Worm (Caenorhabditis elegans) whole organism, young adult: Measurements from ENCODE around the gene Y55B1AR.2.

ENCODE experiments used
- B0261.1 ChIP-seq: sonication (generic microtip); optimal IDR thresholded peaks from 2 replicates; lab custom pipeline; 2016; ENCODE audit warnings: mild to moderate bottlenecking, missing genetic modification characterization, moderate library complexity, missing compliant biosample characterization
- F22D6.2 ChIP-seq: sonication (generic microtip); optimal IDR thresholded peaks from 2 replicates; lab custom pipeline; 2016; ENCODE audit warnings: mild to moderate bottlenecking, missing genetic modification characterization, missing compliant biosample characterization
- F57C9.4 ChIP-seq: sonication (generic microtip); optimal IDR thresholded peaks from 2 replicates; lab custom pipeline; 2017; ENCODE audit warnings: mild to moderate bottlenecking, missing genetic modification characterization, missing compliant biosample characterization
- Y53F4B.3 ChIP-seq: fragments of 200-800 bp; sonication (Bioruptor generic); IDR thresholded peaks from 2 replicates; pipeline ENCODE4 v1.3.6; 2022; ENCODE audit warnings: missing genetic modification reagents, missing genetic modification characterization, missing compliant biosample characterization
- Y53G8AR.9 ChIP-seq: fragments of 200-800 bp; sonication (Bioruptor generic); conservative IDR thresholded peaks from 2 replicates; pipeline ENCODE4 v1.3.6; 2022; ENCODE audit warnings: missing genetic modification reagents, missing genetic modification characterization, missing compliant biosample characterization
- Y67H2A.10 ChIP-seq: fragments of 200-800 bp; sonication (Bioruptor generic); conservative IDR thresholded peaks from 2 replicates; pipeline ENCODE4 v1.3.6; 2022; ENCODE audit warnings: missing genetic modification reagents, missing genetic modification characterization, missing compliant biosample characterization
- Y95B8A.8 ChIP-seq: fragments of 200-800 bp; sonication (Bioruptor generic); IDR thresholded peaks from 2 replicates; pipeline ENCODE4 v1.3.6; 2022; ENCODE audit warnings: missing genetic modification reagents, missing genetic modification characterization, missing compliant biosample characterization
- ama-1 ChIP-seq, 3 experiments: fragments of 150-350 bp in 1 of 3; sonication (generic microtip) in 2 of 3; optimal IDR thresholded peaks; 2 replicates each; lab custom pipeline; 2014 to 2018; ENCODE audit warnings: missing biosample characterization in 2 of 3, missing genetic modification characterization in 2 of 3, missing genetic modification reagents in 2 of 3
- aptf-2 ChIP-seq: fragments of 200-800 bp; sonication (Bioruptor generic); conservative IDR thresholded peaks from 2 replicates; pipeline ENCODE4 v1.3.6; 2022; ENCODE audit warnings: missing genetic modification reagents, missing genetic modification characterization, missing compliant biosample characterization
- athp-1 ChIP-seq: sonication (generic microtip); optimal IDR thresholded peaks from 2 replicates; lab custom pipeline; 2017; ENCODE audit warnings: mild to moderate bottlenecking, missing genetic modification characterization, missing compliant biosample characterization
- attf-5 ChIP-seq: fragments of 200-800 bp; sonication (Bioruptor generic); optimal IDR thresholded peaks from 2 replicates; lab custom pipeline; 2018; ENCODE audit warnings: mild to moderate bottlenecking, missing genetic modification characterization, missing compliant biosample characterization
- bed-2 ChIP-seq: fragments of 200-800 bp; sonication (Bioruptor generic); IDR thresholded peaks from 2 replicates; pipeline ENCODE4 v1.3.6; 2022; ENCODE audit warnings: missing genetic modification reagents, missing genetic modification characterization, missing compliant biosample characterization
- cebp-1 ChIP-seq, 2 experiments: fragments of 200-800 bp in 1 of 2; sonication (Bioruptor generic) in 1 of 2; sonication (generic microtip) in 1 of 2; IDR thresholded peaks in 1 of 2; optimal IDR thresholded peaks in 1 of 2; 2 replicates each; pipeline versions ENCODE4 v1.3.6 to Lab custom; 2017 to 2022; ENCODE audit warnings: missing compliant biosample characterization in 2 of 2, missing genetic modification characterization in 2 of 2, mild to moderate bottlenecking in 1 of 2, missing genetic modification reagents in 1 of 2, moderate library complexity in 1 of 2
- ceh-27 ChIP-seq: fragments of 200-800 bp; sonication (Bioruptor generic); optimal IDR thresholded peaks from 2 replicates; lab custom pipeline; 2018; ENCODE audit warnings: mild to moderate bottlenecking, missing genetic modification characterization, moderate library complexity, missing compliant biosample characterization
- chd-7 ChIP-seq: sonication (generic microtip); optimal IDR thresholded peaks from 2 replicates; lab custom pipeline; 2016; ENCODE audit warnings: mild to moderate bottlenecking, missing genetic modification characterization, moderate library complexity, missing compliant biosample characterization
- dpl-1 ChIP-seq: fragments of 150-350 bp; optimal IDR thresholded peaks from 2 replicates; lab custom pipeline; 2014; ENCODE audit warnings: missing biosample characterization, missing genetic modification reagents, missing genetic modification characterization
- efl-1 ChIP-seq: fragments of 150-350 bp; optimal IDR thresholded peaks from 2 replicates; lab custom pipeline; 2014; ENCODE audit warnings: missing biosample characterization, missing genetic modification reagents, missing genetic modification characterization
- egrh-3 ChIP-seq: fragments of 200-800 bp; sonication (Bioruptor generic); IDR thresholded peaks from 2 replicates; pipeline ENCODE4 v1.3.6; 2022; ENCODE audit warnings: missing genetic modification reagents, missing genetic modification characterization, missing compliant biosample characterization
- hlh-12 ChIP-seq: sonication (generic microtip); optimal IDR thresholded peaks from 2 replicates; lab custom pipeline; 2016; ENCODE audit warnings: missing genetic modification characterization, missing compliant biosample characterization
- hmg-1.2 ChIP-seq: fragments of 200-800 bp; sonication (Bioruptor generic); IDR thresholded peaks from 2 replicates; pipeline ENCODE4 v1.3.6; 2022; ENCODE audit warnings: missing genetic modification reagents, missing genetic modification characterization, missing compliant biosample characterization
- lag-1 ChIP-seq: fragments of 200-800 bp; sonication (Bioruptor generic); IDR thresholded peaks from 2 replicates; pipeline ENCODE4 v1.3.6; 2022; ENCODE audit warnings: missing genetic modification reagents, missing genetic modification characterization, missing compliant biosample characterization
- let-526 ChIP-seq: fragments of 200-800 bp; sonication (Bioruptor generic); IDR thresholded peaks from 2 replicates; pipeline ENCODE4 v1.3.6; 2022; ENCODE audit warnings: missing genetic modification reagents, missing genetic modification characterization, missing compliant biosample characterization
- lin-40 ChIP-seq: sonication (generic microtip); optimal IDR thresholded peaks from 2 replicates; lab custom pipeline; 2016; ENCODE audit warnings: missing genetic modification characterization, mild to moderate bottlenecking, missing compliant biosample characterization, missing genotype, missing genetic modification reagents
- lir-1 ChIP-seq: fragments of 200-800 bp; sonication (Bioruptor generic); conservative IDR thresholded peaks from 2 replicates; pipeline ENCODE4 v1.3.6; 2022; ENCODE audit warnings: missing genetic modification reagents, missing genetic modification characterization, missing compliant biosample characterization
- madf-8 ChIP-seq: fragments of 200-800 bp; sonication (Bioruptor generic); conservative IDR thresholded peaks from 2 replicates; pipeline ENCODE4 v1.3.6; 2022; ENCODE audit warnings: missing genetic modification reagents, missing genetic modification characterization, missing compliant biosample characterization
- nfya-2 ChIP-seq: fragments of 200-800 bp; sonication (Bioruptor generic); IDR thresholded peaks from 2 replicates; pipeline ENCODE4 v1.3.6; 2022; ENCODE audit warnings: missing genetic modification reagents, missing genetic modification characterization, missing compliant biosample characterization
- nfyb-1 ChIP-seq: fragments of 200-800 bp; sonication (Bioruptor generic); IDR thresholded peaks from 2 replicates; pipeline ENCODE4 v1.3.6; 2022; ENCODE audit warnings: missing genetic modification reagents, missing genetic modification characterization, missing compliant biosample characterization
- nhr-120 ChIP-seq: fragments of 200-800 bp; sonication (Bioruptor generic); IDR thresholded peaks from 2 replicates; pipeline ENCODE4 v1.3.6; 2022; ENCODE audit warnings: missing genetic modification characterization, missing compliant biosample characterization
- pbrm-1 ChIP-seq: fragments of 200-800 bp; sonication (Bioruptor generic); IDR thresholded peaks from 2 replicates; pipeline ENCODE4 v1.3.6; 2022; ENCODE audit warnings: missing genetic modification reagents, missing genetic modification characterization, missing compliant biosample characterization
- pha-4 ChIP-seq: fragments of 150-350 bp; sonication (generic microtip); optimal IDR thresholded peaks from 2 replicates; lab custom pipeline; 2014; ENCODE audit warnings: missing biosample characterization, missing genetic modification reagents, missing genetic modification characterization
- rcor-1 ChIP-seq: fragments of 200-800 bp; sonication (Bioruptor generic); IDR thresholded peaks from 2 replicates; pipeline ENCODE4 v1.3.6; 2022; ENCODE audit warnings: missing genetic modification reagents, missing genetic modification characterization, missing compliant biosample characterization
- repo-1 ChIP-seq: sonication (generic microtip); optimal IDR thresholded peaks from 2 replicates; lab custom pipeline; 2017; ENCODE audit warnings: mild to moderate bottlenecking, missing genetic modification characterization, missing compliant biosample characterization
- rpc-1 ChIP-seq, 2 experiments: fragments of 150-350 bp in 1 of 2; sonication (generic microtip) in 1 of 2; optimal IDR thresholded peaks; 2 replicates each; lab custom pipeline; 2014 to 2018; ENCODE audit warnings: missing biosample characterization in 1 of 2, missing genetic modification characterization in 1 of 2, missing genetic modification reagents in 1 of 2, missing genotype in 1 of 2
- unc-62 ChIP-seq: fragments of 150-350 bp; optimal IDR thresholded peaks from 2 replicates; lab custom pipeline; 2014; ENCODE audit warnings: missing biosample characterization, missing genetic modification reagents, missing genetic modification characterization
- xnd-1 ChIP-seq: sonication (generic microtip); optimal IDR thresholded peaks from 2 replicates; lab custom pipeline; 2016; ENCODE audit warnings: missing genotype, missing genetic modification reagents, missing genetic modification characterization, missing compliant biosample characterization
- zfh-2 ChIP-seq: fragments of 200-800 bp; sonication (Bioruptor generic); conservative IDR thresholded peaks from 2 replicates; pipeline ENCODE4 v1.3.6; 2022; ENCODE audit warnings: missing genetic modification reagents, missing genetic modification characterization, missing compliant biosample characterization
- zim-3 ChIP-seq: sonication (generic microtip); optimal IDR thresholded peaks from 2 replicates; lab custom pipeline; 2017; ENCODE audit warnings: mild to moderate bottlenecking, missing genetic modification characterization, moderate library complexity, missing compliant biosample characterization
- ztf-28 ChIP-seq: fragments of 200-800 bp; sonication (Bioruptor generic); IDR thresholded peaks from 2 replicates; pipeline ENCODE4 v1.3.6; 2022; ENCODE audit warnings: missing genetic modification reagents, missing genetic modification characterization, missing compliant biosample characterization

Y55B1AR.2 gene

DNA sequence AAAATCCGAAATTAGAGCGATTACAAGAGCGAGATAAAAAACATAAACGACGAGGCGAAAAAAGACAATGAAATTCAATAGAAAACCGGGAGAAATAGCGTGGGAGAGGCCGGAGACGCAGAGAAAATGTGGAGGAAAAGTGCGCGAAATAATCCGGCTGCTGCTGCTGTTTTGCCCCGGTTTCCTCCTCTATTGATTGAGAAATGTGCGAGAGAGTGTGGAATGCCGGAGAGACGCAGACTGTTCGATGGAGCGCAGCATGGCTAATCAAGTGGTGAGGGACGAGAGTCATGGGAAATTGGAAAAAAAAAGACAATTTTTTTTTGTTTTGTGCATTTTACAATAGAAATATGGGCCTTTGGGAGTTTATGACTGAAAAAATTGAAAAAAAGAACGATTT is 419 bp downstream of the Y55B1AR.2 start (continued):
- TF ChIP-seq Y67H2A.10 (GFP tag; lab: Robert Waterston, UW): no peak
- peak; percentile 35 for TF ChIP-seq ceh-27 (GFP tag; lab: Kevin White, UChicago)
- TF ChIP-seq nfya-2 (GFP tag; lab: Robert Waterston, UW): no peak
- no peak for TF ChIP-seq B0261.1 (tag; lab: Kevin White, UChicago)
- TF ChIP-seq let-526 (GFP tag; lab: Robert Waterston, UW): no peak
- TF ChIP-seq zfh-2 (GFP tag; lab: Robert Waterston, UW): peak; percentile 93
- TF ChIP-seq cebp-1 (GFP tag; IDR thresholded peaks at IDR 0.05; lab: Robert Waterston, UW): no peak
- peak; percentile 60 for TF ChIP-seq cebp-1 (tag; optimal IDR thresholded peaks at IDR 0.05; lab: Kevin White, UChicago)
- TF ChIP-seq bed-2 (GFP tag; lab: Robert Waterston, UW): no peak
- no peak for TF ChIP-seq Y53F4B.3
- TF ChIP-seq dpl-1: no peak
- no peak for TF ChIP-seq rpc-1 (optimal IDR thresholded peaks at IDR 0.05; lab: Kevin White, UChicago)
- no peak for TF ChIP-seq rpc-1 (tag; optimal IDR thresholded peaks at IDR 0.05; lab: Kevin White, UChicago)
- no peak for TF ChIP-seq hlh-12 (tag; lab: Kevin White, UChicago)
- TF ChIP-seq xnd-1 (tag; lab: Kevin White, UChicago): no peak
- TF ChIP-seq F57C9.4 (tag; lab: Kevin White, UChicago): no peak
- peak; percentile 59 for TF ChIP-seq attf-5 (GFP tag; lab: Kevin White, UChicago)
- TF ChIP-seq chd-7 (tag; lab: Kevin White, UChicago): peak; percentile 13
- no peak for TF ChIP-seq Y95B8A.8 (GFP tag; lab: Robert Waterston, UW)
- TF ChIP-seq lin-40 (tag; lab: Kevin White, UChicago): peak; percentile 55
- no peak for TF ChIP-seq pha-4 (tag; lab: Kevin White, UChicago)
- TF ChIP-seq hmg-1.2 (GFP tag; lab: Robert Waterston, UW): peak; percentile 96
- TF ChIP-seq Y53G8AR.9 (GFP tag; lab: Robert Waterston, UW): 0 out of 2 replicates have a peak, but pooled peaks have one; percentile 22
- no peak for TF ChIP-seq ama-1 (optimal IDR thresholded peaks at IDR 0.05; lab: Kevin White, UChicago)
- no peak for TF ChIP-seq ama-1 (GFP tag; optimal IDR thresholded peaks at IDR 0.05; lab: Kevin White, UChicago)

DNA sequence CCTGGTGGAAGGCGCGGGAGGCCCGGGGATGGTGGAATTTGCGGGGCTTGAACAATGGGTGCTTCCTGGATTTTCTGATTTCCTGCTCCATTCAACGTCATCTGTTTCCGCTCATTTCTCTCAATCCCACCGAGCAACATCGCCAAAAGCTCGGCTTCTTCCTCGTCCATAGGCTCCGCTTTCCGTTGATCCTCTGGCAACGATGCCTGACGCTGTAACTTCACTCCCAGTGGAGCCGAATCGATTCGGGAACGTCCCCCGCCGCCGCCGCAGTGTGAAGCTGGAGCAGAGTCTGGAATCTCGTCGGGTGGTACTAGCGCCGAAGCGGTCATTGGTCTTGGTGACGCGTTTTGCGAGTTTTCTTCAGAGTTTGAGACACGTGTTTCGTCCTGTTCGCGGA is 3.1 kb downstream of the Y55B1AR.2 start:
- no peak for TF ChIP-seq F22D6.2 (tag; lab: Kevin White, UChicago)
- TF ChIP-seq ztf-28 (GFP tag; lab: Robert Waterston, UW): 0 out of 2 replicates have a peak, but pooled peaks have one; percentile 36
- TF ChIP-seq egrh-3 (GFP tag; lab: Robert Waterston, UW): peak; percentile 42; the same call in 1 of the 2 replicates
- TF ChIP-seq nfyb-1 (GFP tag; lab: Robert Waterston, UW): no peak
- TF ChIP-seq zim-3 (tag; lab: Kevin White, UChicago): no peak
- no peak for TF ChIP-seq pbrm-1 (GFP tag; lab: Robert Waterston, UW)
- peak; percentile 70 for TF ChIP-seq zfh-2 (GFP tag; lab: Robert Waterston, UW)

DNA sequence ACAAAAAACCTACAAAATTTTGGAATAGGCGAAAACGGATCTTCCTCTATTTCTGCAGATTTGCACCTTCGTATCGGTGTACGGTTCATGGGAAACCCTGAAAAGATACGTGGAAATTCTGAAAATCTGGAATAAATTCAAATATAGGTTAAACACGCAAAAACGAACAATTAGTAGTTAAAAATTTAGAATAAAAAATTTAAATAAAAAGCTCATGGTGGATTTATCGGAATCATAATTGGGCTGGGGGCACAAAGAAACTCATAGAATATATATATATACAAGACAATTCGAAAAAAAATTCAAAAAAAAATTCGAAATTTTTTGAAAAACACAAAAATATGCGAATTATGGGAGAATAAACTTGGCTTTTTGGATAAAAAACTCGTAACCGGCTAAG is 11.6 kb downstream of the Y55B1AR.2 start, which contains the start of gene helq-1:
Gene helq-1, minus strand, starts transcription at position 101 of the 400 bp plus-strand sequence.
- no peak for TF ChIP-seq egrh-3 (GFP tag; lab: Robert Waterston, UW)
- no peak for TF ChIP-seq nhr-120 (GFP tag; lab: Robert Waterston, UW)
- no peak for TF ChIP-seq hlh-12 (tag; lab: Kevin White, UChicago)
- TF ChIP-seq lag-1: no peak
- TF ChIP-seq aptf-2 (GFP tag; lab: Robert Waterston, UW): no peak
- TF ChIP-seq cebp-1 (GFP tag; IDR thresholded peaks at IDR 0.05; lab: Robert Waterston, UW): no peak
- no peak for TF ChIP-seq cebp-1 (tag; optimal IDR thresholded peaks at IDR 0.05; lab: Kevin White, UChicago)
- no peak for TF ChIP-seq madf-8

DNA sequence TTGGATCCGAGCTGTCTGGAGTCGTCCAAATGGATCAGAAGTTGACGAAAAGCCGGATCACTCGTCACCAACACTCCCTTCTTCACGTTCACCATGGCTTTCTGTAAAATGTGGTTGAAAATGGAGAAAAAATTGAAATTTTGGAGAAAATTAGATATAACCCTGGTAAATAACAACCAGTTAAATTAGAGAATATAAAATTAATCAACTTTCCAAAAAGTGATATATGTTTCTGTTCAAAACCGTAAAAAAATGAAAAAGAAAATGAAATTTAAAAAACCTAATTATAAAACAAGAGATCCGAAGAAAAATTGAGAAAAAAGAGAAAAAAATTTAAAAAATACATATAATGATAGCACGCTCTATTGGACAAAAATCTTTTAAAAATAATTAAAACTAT is 21.1 kb downstream of the Y55B1AR.2 start, which contains the start of gene gtf-2H5:
Gene gtf-2H5, minus strand, starts transcription at position 101 of the 400 bp plus-strand sequence.
- no peak for TF ChIP-seq efl-1 (GFP tag; lab: Kevin White, UChicago)
- no peak for TF ChIP-seq rcor-1 (GFP tag; lab: Robert Waterston, UW)
- TF ChIP-seq egrh-3 (GFP tag; lab: Robert Waterston, UW): no peak
- no peak for TF ChIP-seq repo-1 (tag; lab: Kevin White, UChicago)
- TF ChIP-seq athp-1 (tag; lab: Kevin White, UChicago): no peak
- no peak for TF ChIP-seq bed-2 (GFP tag; lab: Robert Waterston, UW)
- no peak for TF ChIP-seq lir-1 (GFP tag; lab: Robert Waterston, UW)
- no peak for TF ChIP-seq unc-62 (GFP tag; lab: Kevin White, UChicago)
